Worm (Caenorhabditis elegans) whole organism, young adult: ENCODE data around the gene C49C3.21.

Experiments used
- atf-7 ChIP-seq: sonication (generic microtip); optimal IDR thresholded peaks from 2 replicates; lab custom pipeline; 2017; ENCODE audit warnings: mild to moderate bottlenecking, missing genetic modification characterization, missing compliant biosample characterization
- pha-4 ChIP-seq: fragments of 150-350 bp; sonication (generic microtip); optimal IDR thresholded peaks from 2 replicates; lab custom pipeline; 2014; ENCODE audit warnings: missing biosample characterization, missing genetic modification reagents, missing genetic modification characterization
- snpc-1.3 ChIP-seq: sonication (generic microtip); optimal IDR thresholded peaks from 2 replicates; lab custom pipeline; 2017; ENCODE audit warnings: missing genetic modification characterization, mild to moderate bottlenecking, missing compliant biosample characterization, antibody characterized with exemption, moderate library complexity, missing genotype, missing genetic modification reagents; ENCODE audit not compliant: insufficient read depth
- snpc-4 ChIP-seq, 5 experiments: fragments of 150-350 bp in 1 of 5; sonication (generic microtip) in 4 of 5; optimal IDR thresholded peaks; 2 replicates each; lab custom pipeline; 2014 to 2018; ENCODE audit warnings: missing genetic modification characterization in 5 of 5, missing biosample characterization in 3 of 5, antibody characterized with exemption in 2 of 5, mild to moderate bottlenecking in 2 of 5, missing compliant biosample characterization in 2 of 5, missing genotype in 2 of 5, moderate library complexity in 2 of 5, missing genetic modification reagents in 1 of 5
- ztf-3 ChIP-seq: fragments of 200-800 bp; sonication (Bioruptor generic); optimal IDR thresholded peaks from 2 replicates; lab custom pipeline; 2018; ENCODE audit warnings: mild to moderate bottlenecking, missing genetic modification characterization, missing compliant biosample characterization

- no peak for TF ChIP-seq pha-4 (tag; lab: Kevin White, UChicago)
- no peak for TF ChIP-seq snpc-1.3
- TF ChIP-seq ztf-3 (GFP tag; lab: Kevin White, UChicago): no peak
- no peak for TF ChIP-seq snpc-4 (GFP tag; optimal IDR thresholded peaks at IDR 0.05; lab: Kevin White, UChicago)
- no peak for TF ChIP-seq snpc-4 (tag; optimal IDR thresholded peaks at IDR 0.05; lab: Kevin White, UChicago)
- TF ChIP-seq atf-7: no peak
These were observed 18.4 kb downstream of the C49C3.21 start, which contains the start of gene clec-202 for ce11 chrIV:17361143-17361542.
